Worm (Caenorhabditis elegans) whole organism, L1 larva: ENCODE data around the gene str-262.
A peak's percentile ranks its signal among the peaks of the same experiment; 100 is the strongest.

ENCODE experiments used
- F16B12.6 ChIP-seq: fragments of 150-350 bp; optimal IDR thresholded peaks from 2 replicates; lab custom pipeline; 2014; ENCODE audit warnings: missing biosample characterization, missing genetic modification characterization
- aly-2 ChIP-seq: fragments of 150-350 bp; optimal IDR thresholded peaks from 2 replicates; lab custom pipeline; 2014; ENCODE audit warnings: missing biosample characterization, missing genetic modification characterization
- ama-1 ChIP-seq: fragments of 150-350 bp; optimal IDR thresholded peaks from 2 replicates; lab custom pipeline; 2014
- blmp-1 ChIP-seq: fragments of 150-350 bp; optimal IDR thresholded peaks from 2 replicates; lab custom pipeline; 2014; ENCODE audit warnings: missing biosample characterization, missing genetic modification characterization
- ceh-63 ChIP-seq: fragments of 200-800 bp; sonication (Bioruptor generic); optimal IDR thresholded peaks from 2 replicates; lab custom pipeline; 2018; ENCODE audit warnings: mild to moderate bottlenecking, missing genetic modification characterization, missing compliant biosample characterization
- ceh-88 ChIP-seq: fragments of 200-800 bp; sonication (Bioruptor generic); IDR thresholded peaks from 2 replicates; pipeline ENCODE4 v1.3.6; 2022; ENCODE audit warnings: missing genetic modification characterization, missing compliant biosample characterization
- dsc-1 ChIP-seq: sonication (generic microtip); optimal IDR thresholded peaks from 2 replicates; lab custom pipeline; 2016; ENCODE audit warnings: mild to moderate bottlenecking, missing genetic modification characterization, missing compliant biosample characterization
- efl-3 ChIP-seq: fragments of 200-800 bp; sonication (Bioruptor generic); optimal IDR thresholded peaks from 2 replicates; lab custom pipeline; 2018; ENCODE audit warnings: mild to moderate bottlenecking, missing genetic modification characterization, missing compliant biosample characterization
- egl-13 ChIP-seq: sonication (generic microtip); optimal IDR thresholded peaks from 2 replicates; lab custom pipeline; 2016; ENCODE audit warnings: missing genotype, missing genetic modification reagents, missing genetic modification characterization, missing compliant biosample characterization
- elt-2 ChIP-seq: sonication (generic microtip); optimal IDR thresholded peaks from 2 replicates; lab custom pipeline; 2016; ENCODE audit warnings: missing genetic modification characterization, mild to moderate bottlenecking, inconsistent platforms, missing compliant biosample characterization, missing genetic modification reagents
- elt-3 ChIP-seq, 6 experiments: fragments of 150-350 bp in 1 of 6; sonication (generic microtip); optimal IDR thresholded peaks; 2 replicates each; lab custom pipeline; 2017 to 2018; ENCODE audit warnings: missing biosample characterization in 6 of 6, missing genetic modification characterization in 6 of 6, inconsistent platforms in 1 of 6
- ets-5 ChIP-seq: fragments of 200-800 bp; sonication (Bioruptor generic); IDR thresholded peaks from 2 replicates; pipeline ENCODE4 v1.3.6; 2022; ENCODE audit warnings: missing genetic modification characterization, missing compliant biosample characterization
- fkh-10 ChIP-seq: sonication (generic microtip); optimal IDR thresholded peaks from 2 replicates; lab custom pipeline; 2017; ENCODE audit warnings: missing biosample characterization, missing genetic modification reagents, missing genetic modification characterization
- fkh-4 ChIP-seq: sonication (generic microtip); optimal IDR thresholded peaks from 2 replicates; lab custom pipeline; 2016; ENCODE audit warnings: missing compliant biosample characterization, missing genetic modification characterization, borderline replicate concordance
- fos-1 ChIP-seq: fragments of 150-350 bp; optimal IDR thresholded peaks from 2 replicates; lab custom pipeline; 2014; ENCODE audit warnings: missing biosample characterization, missing genetic modification characterization
- grh-1 ChIP-seq: fragments of 200-800 bp; sonication (Bioruptor generic); IDR thresholded peaks from 2 replicates; pipeline ENCODE4 v1.3.6; 2022; ENCODE audit warnings: missing genetic modification reagents, missing genetic modification characterization, missing compliant biosample characterization
- hlh-4 ChIP-seq: sonication (generic microtip); optimal IDR thresholded peaks from 2 replicates; lab custom pipeline; 2016; ENCODE audit warnings: mild to moderate bottlenecking, missing genetic modification characterization, missing compliant biosample characterization
- hpl-2 ChIP-seq: fragments of 150-350 bp; optimal IDR thresholded peaks from 2 replicates; lab custom pipeline; 2014; ENCODE audit warnings: missing biosample characterization, missing genetic modification reagents, missing genetic modification characterization
- irx-1 ChIP-seq: sonication (generic microtip); optimal IDR thresholded peaks from 2 replicates; lab custom pipeline; 2016; ENCODE audit warnings: missing genetic modification characterization, missing compliant biosample characterization
- lin-14 ChIP-seq: fragments of 200-800 bp; sonication (Bioruptor generic); optimal IDR thresholded peaks from 2 replicates; lab custom pipeline; 2018; ENCODE audit warnings: mild to moderate bottlenecking, missing genetic modification characterization, moderate library complexity, missing compliant biosample characterization
- lin-15B ChIP-seq: fragments of 150-350 bp; sonication (generic microtip); optimal IDR thresholded peaks from 3 replicates; lab custom pipeline; 2014; ENCODE audit warnings: missing biosample characterization, missing genetic modification characterization
- lin-35 ChIP-seq, 2 experiments: fragments of 150-350 bp; optimal IDR thresholded peaks; 2 replicates each; lab custom pipeline; 2014; ENCODE audit warnings: missing biosample characterization in 2 of 2, missing genetic modification characterization in 2 of 2, missing genetic modification reagents in 2 of 2
- lsy-2 ChIP-seq, 2 experiments: fragments of 150-350 bp; optimal IDR thresholded peaks; 2 replicates each; lab custom pipeline; 2014; ENCODE audit warnings: missing biosample characterization in 2 of 2, missing genetic modification characterization in 2 of 2
- mab-9 ChIP-seq: fragments of 200-800 bp; sonication (Bioruptor generic); IDR thresholded peaks from 2 replicates; pipeline ENCODE4 v1.3.6; 2022; ENCODE audit warnings: missing genetic modification reagents, missing genetic modification characterization, missing compliant biosample characterization
- nhr-11 ChIP-seq: fragments of 150-350 bp; optimal IDR thresholded peaks from 2 replicates; lab custom pipeline; 2014; ENCODE audit warnings: missing biosample characterization, missing genetic modification characterization
- nhr-20 ChIP-seq: sonication (generic microtip); optimal IDR thresholded peaks from 2 replicates; lab custom pipeline; 2016; ENCODE audit warnings: mild to moderate bottlenecking, missing genetic modification characterization, missing compliant biosample characterization
- nhr-237 ChIP-seq: fragments of 150-350 bp; optimal IDR thresholded peaks from 2 replicates; lab custom pipeline; 2014; ENCODE audit warnings: missing biosample characterization, missing genetic modification characterization
- nhr-71 ChIP-seq: sonication (generic microtip); optimal IDR thresholded peaks from 2 replicates; lab custom pipeline; 2016; ENCODE audit warnings: mild to moderate bottlenecking, missing genetic modification characterization, moderate library complexity, missing compliant biosample characterization
- nhr-77 ChIP-seq: fragments of 150-350 bp; optimal IDR thresholded peaks from 2 replicates; lab custom pipeline; 2014; ENCODE audit warnings: missing biosample characterization, missing genetic modification characterization
- nhr-85 ChIP-seq: sonication (generic microtip); peaks from one replicate; lab custom pipeline; 2016; ENCODE audit warnings: missing genetic modification characterization, inconsistent platforms, missing compliant biosample characterization
- pax-3 ChIP-seq: fragments of 200-800 bp; sonication (Bioruptor generic); optimal IDR thresholded peaks from 2 replicates; lab custom pipeline; 2018; ENCODE audit warnings: mild to moderate bottlenecking, missing genetic modification characterization, moderate library complexity, missing compliant biosample characterization
- rnt-1 ChIP-seq: sonication (generic microtip); optimal IDR thresholded peaks from 2 replicates; lab custom pipeline; 2016; ENCODE audit warnings: mild to moderate bottlenecking, missing genetic modification characterization, moderate library complexity, missing compliant biosample characterization
- sptf-1 ChIP-seq: fragments of 150-350 bp; optimal IDR thresholded peaks from 2 replicates; lab custom pipeline; 2014; ENCODE audit warnings: missing biosample characterization, missing genetic modification characterization
- sup-37 ChIP-seq: fragments of 200-800 bp; sonication (Bioruptor generic); optimal IDR thresholded peaks from 2 replicates; lab custom pipeline; 2018; ENCODE audit warnings: mild to moderate bottlenecking, missing genetic modification characterization, missing compliant biosample characterization
- unc-86 ChIP-seq: sonication (generic microtip); optimal IDR thresholded peaks from 2 replicates; lab custom pipeline; 2016; ENCODE audit warnings: missing genetic modification characterization, missing compliant biosample characterization
- xbp-1 ChIP-seq: sonication (generic microtip); optimal IDR thresholded peaks from 2 replicates; lab custom pipeline; 2016; ENCODE audit warnings: missing genetic modification characterization, missing compliant biosample characterization
- ztf-4 ChIP-seq: fragments of 150-350 bp; optimal IDR thresholded peaks from 2 replicates; lab custom pipeline; 2014; ENCODE audit warnings: missing biosample characterization, missing genetic modification characterization

Gene str-262

DNA sequence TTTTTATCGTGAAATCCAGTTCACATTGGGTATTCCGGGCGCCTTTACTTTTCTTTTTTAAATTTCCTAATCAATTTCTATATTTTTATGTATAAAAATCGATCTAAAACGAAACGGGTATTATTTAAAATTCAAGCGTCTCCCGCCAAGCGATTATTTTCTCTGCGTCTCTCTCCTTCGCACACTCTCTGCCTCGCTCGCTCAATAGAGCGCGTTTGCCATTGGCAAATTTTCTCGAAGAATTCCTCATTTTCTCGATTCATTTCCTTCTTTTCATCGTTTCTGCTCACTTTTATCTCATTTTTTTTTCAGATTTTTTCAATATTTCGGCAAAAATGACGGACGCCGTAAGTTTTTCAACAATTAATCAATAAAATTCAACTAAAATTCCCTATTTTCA is 20.7 kb upstream of the str-262 start, which contains the start of gene sti-1 (continued):
- TF ChIP-seq hlh-4 (no peak), lin-35 (GFP tag; optimal IDR thresholded peaks at IDR 0.05; lab: Kevin White, UChicago) (peak; percentile 97 to 99), nhr-237 (peak; percentile 83), nhr-71 (tag; lab: Kevin White, UChicago) (peak; percentile 95), elt-3 (tag; optimal IDR thresholded peaks at IDR 0.05; lab: Kevin White, UChicago) (peak in 2 of 6 experiments; percentile 65 to 90), nhr-77 (peak; percentile 96), sptf-1 (tag; lab: Kevin White, UChicago) (no peak), elt-2 (peak; percentile 49), lsy-2 (tag; optimal IDR thresholded peaks at IDR 0.05; lab: Kevin White, UChicago) (peak; percentile 89 to 91), fos-1 (tag; lab: Kevin White, UChicago) (peak; percentile 76), F16B12.6 (tag; lab: Kevin White, UChicago) (peak; percentile 36), unc-86 (peak; percentile 87), ets-5 (GFP tag; lab: Robert Waterston, UW) (no peak), ceh-88 (GFP tag; lab: Robert Waterston, UW) (peak; percentile 53; the same call in 1 of the 2 replicates), dsc-1 (tag; lab: Kevin White, UChicago) (peak; percentile 92), ama-1 (lab: Kevin White, UChicago) (peak; percentile 56), blmp-1 (tag; lab: Kevin White, UChicago) (peak; percentile 74), fkh-10 (peak; percentile 19), nhr-20 (tag; lab: Kevin White, UChicago) (peak; percentile 93), efl-3 (no peak), lin-14 (GFP tag; lab: Kevin White, UChicago) (peak; percentile 98), rnt-1 (peak; percentile 91), pax-3 (tag; lab: Kevin White, UChicago) (peak; percentile 77), ceh-63 (GFP tag; lab: Kevin White, UChicago) (no peak), mab-9 (GFP tag; lab: Robert Waterston, UW) (peak; percentile 79), irx-1 (tag; lab: Kevin White, UChicago) (peak; percentile 81), xbp-1 (tag; lab: Kevin White, UChicago) (peak; percentile 91), aly-2 (peak; percentile 51), nhr-11 (tag; lab: Kevin White, UChicago) (peak; percentile 81), sup-37 (GFP tag; lab: Kevin White, UChicago) (peak; percentile 72), lin-15B (peak; percentile 85), fkh-4 (tag; lab: Kevin White, UChicago) (no peak)
- TF ChIP-seq, all 84 proteins: peak for 58

DNA sequence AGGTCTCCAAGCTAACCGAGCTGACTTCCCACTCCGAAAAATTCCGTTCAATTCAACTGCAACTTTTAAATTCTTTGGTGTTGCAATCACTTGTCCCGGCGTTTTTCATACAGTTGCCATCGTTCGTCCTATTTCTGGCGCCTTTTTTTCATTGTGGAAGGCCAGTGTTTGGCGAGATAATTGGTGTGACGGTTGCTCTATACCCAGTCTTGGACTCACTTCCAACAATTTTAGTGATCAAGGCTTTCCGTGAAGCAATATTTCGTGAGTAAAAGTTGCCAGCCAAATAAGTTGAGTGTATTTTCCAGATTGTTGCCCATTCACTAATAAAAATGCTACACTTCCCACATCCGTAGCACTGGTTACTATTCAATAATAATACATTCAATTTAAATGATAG is 19.6 kb upstream of the str-262 start:
- no peak for TF ChIP-seq lin-15B
- TF ChIP-seq ets-5 (GFP tag; lab: Robert Waterston, UW) = no peak
- TF ChIP-seq grh-1 (GFP tag; lab: Robert Waterston, UW) = no peak

DNA sequence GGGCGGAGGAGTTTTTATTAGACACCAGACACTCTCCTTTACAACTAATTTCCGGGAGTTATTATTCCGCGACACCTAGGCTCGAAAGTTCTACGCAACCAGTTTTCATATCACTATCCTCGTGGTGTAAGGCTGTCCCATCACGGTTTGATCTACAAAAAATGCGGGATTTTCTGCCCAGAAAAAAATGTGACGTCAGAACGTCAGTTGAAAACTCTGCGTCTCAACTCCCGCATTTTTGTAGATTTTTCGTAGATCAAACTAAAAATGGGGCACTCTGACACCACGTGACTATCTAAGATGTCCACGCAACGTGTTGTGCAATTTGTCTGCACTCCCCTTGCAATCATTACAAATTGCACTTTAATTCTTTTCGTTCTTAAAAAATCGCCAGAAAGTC is 12.2 kb upstream of the str-262 start, which contains the start of gene str-238:
TSS of gene str-238 (plus strand) at position 301 of the 400 bp plus-strand sequence.
- no peak for TF ChIP-seq sptf-1 (tag; lab: Kevin White, UChicago)
- TF ChIP-seq nhr-85 (tag; lab: Kevin White, UChicago) = peak; percentile 2

DNA sequence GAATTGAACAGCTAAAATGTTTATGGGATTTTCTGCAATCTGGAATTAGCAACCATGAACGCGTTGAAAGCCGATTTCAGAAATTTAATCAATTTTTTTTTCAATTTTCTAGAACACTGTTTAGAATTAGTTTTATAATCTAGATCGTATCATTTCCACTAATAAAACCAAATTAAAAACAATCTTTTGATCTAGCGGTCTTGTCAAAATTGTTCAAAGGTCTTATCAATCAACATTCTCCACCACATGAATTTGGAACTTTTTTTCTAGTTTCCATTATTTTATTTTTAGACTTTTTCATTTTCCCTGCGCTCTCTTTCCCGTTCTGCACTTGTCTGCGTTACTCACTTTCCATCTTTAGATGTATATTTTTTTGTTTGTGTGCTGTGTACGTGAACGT is 9.8 kb upstream of the str-262 start, which contains the start of gene srp-2:
TSS of gene srp-2 (plus strand) at position 301 of the 400 bp plus-strand sequence.
- TF ChIP-seq egl-13 (no peak), hpl-2 (GFP tag; lab: Kevin White, UChicago) (no peak), elt-2 (no peak), ztf-4 (tag; lab: Kevin White, UChicago) (no peak)
